Worm (Caenorhabditis elegans) whole organism, L4 larva: ENCODE results near the gene col-186.

Source experiments
- F37D6.2 ChIP-seq: sonication (generic microtip); optimal IDR thresholded peaks from 2 replicates; lab custom pipeline; 2016; ENCODE audit warnings: mild to moderate bottlenecking, missing genetic modification characterization, missing compliant biosample characterization
- F49E8.2 ChIP-seq: sonication (generic microtip); optimal IDR thresholded peaks from 2 replicates; lab custom pipeline; 2016; ENCODE audit warnings: missing compliant biosample characterization, mild to moderate bottlenecking, missing genetic modification characterization, borderline replicate concordance
- R02D3.7 ChIP-seq: fragments of 150-350 bp; sonication (generic microtip); optimal IDR thresholded peaks from 3 replicates; lab custom pipeline; 2014; ENCODE audit warnings: missing biosample characterization, missing genetic modification characterization
- T20F7.1 ChIP-seq: fragments of 200-800 bp; sonication (Bioruptor generic); optimal IDR thresholded peaks from 2 replicates; lab custom pipeline; 2018; ENCODE audit warnings: mild to moderate bottlenecking, missing genetic modification characterization, missing compliant biosample characterization
- T26A8.4 ChIP-seq: fragments of 200-800 bp; sonication (Bioruptor generic); IDR thresholded peaks from 2 replicates; pipeline ENCODE4 v1.3.6; 2022; ENCODE audit warnings: missing genetic modification characterization, missing compliant biosample characterization
- Y105C5A.15 ChIP-seq: fragments of 200-800 bp; sonication (Bioruptor generic); IDR thresholded peaks from 2 replicates; pipeline ENCODE4 v1.3.6; 2022; ENCODE audit warnings: missing genetic modification characterization, missing compliant biosample characterization
- Y48G9A.11 ChIP-seq: fragments of 200-800 bp; sonication (Bioruptor generic); IDR thresholded peaks from 2 replicates; pipeline ENCODE4 v1.3.6; 2022; ENCODE audit warnings: missing genetic modification reagents, missing genetic modification characterization, missing compliant biosample characterization
- Y5F2A.4 ChIP-seq: fragments of 200-800 bp; sonication (Bioruptor generic); optimal IDR thresholded peaks from 2 replicates; lab custom pipeline; 2018; ENCODE audit warnings: mild to moderate bottlenecking, missing genetic modification characterization, missing compliant biosample characterization
- Y75B8A.6 ChIP-seq: fragments of 200-800 bp; sonication (Bioruptor generic); IDR thresholded peaks from 2 replicates; pipeline ENCODE4 v1.3.6; 2022; ENCODE audit warnings: missing genetic modification reagents, missing genetic modification characterization, missing compliant biosample characterization
- ama-1 ChIP-seq: fragments of 150-350 bp; optimal IDR thresholded peaks from 2 replicates; lab custom pipeline; 2014; ENCODE audit warnings: inconsistent platforms, mixed read lengths
- ctbp-1 ChIP-seq: fragments of 200-800 bp; sonication (Bioruptor generic); IDR thresholded peaks from 2 replicates; pipeline ENCODE4 v1.3.6; 2022; ENCODE audit warnings: missing genetic modification reagents, missing genetic modification characterization, missing compliant biosample characterization
- dmd-8 ChIP-seq: fragments of 200-800 bp; sonication (Bioruptor generic); IDR thresholded peaks from 2 replicates; pipeline ENCODE4 v1.3.6; 2022; ENCODE audit warnings: missing genetic modification characterization, missing compliant biosample characterization
- dpl-1 ChIP-seq: fragments of 150-350 bp; optimal IDR thresholded peaks from 2 replicates; lab custom pipeline; 2014; ENCODE audit warnings: missing biosample characterization, missing genetic modification reagents, missing genetic modification characterization
- egl-43 ChIP-seq: fragments of 200-800 bp; sonication (Bioruptor generic); IDR thresholded peaks from 2 replicates; pipeline ENCODE4 v1.3.6; 2022; ENCODE audit warnings: missing genetic modification reagents, missing genetic modification characterization, missing compliant biosample characterization
- fos-1 ChIP-seq: fragments of 150-350 bp; optimal IDR thresholded peaks from 2 replicates; lab custom pipeline; 2014; ENCODE audit warnings: missing biosample characterization, missing genetic modification characterization
- hlh-30 ChIP-seq: sonication (generic microtip); optimal IDR thresholded peaks from 2 replicates; lab custom pipeline; 2017; ENCODE audit warnings: antibody characterized with exemption, mild to moderate bottlenecking, missing genetic modification characterization, missing compliant biosample characterization; ENCODE audit not compliant: insufficient read depth
- hmg-1.1 ChIP-seq: fragments of 200-800 bp; sonication (Bioruptor generic); IDR thresholded peaks from 2 replicates; pipeline ENCODE4 v1.3.6; 2022; ENCODE audit warnings: missing genetic modification reagents, missing genetic modification characterization, missing compliant biosample characterization
- jun-1 ChIP-seq: fragments of 150-350 bp; optimal IDR thresholded peaks from 2 replicates; lab custom pipeline; 2014; ENCODE audit warnings: missing biosample characterization, missing genetic modification reagents, missing genetic modification characterization
- lim-7 ChIP-seq: fragments of 200-800 bp; sonication (Bioruptor generic); IDR thresholded peaks from 2 replicates; pipeline ENCODE4 v1.3.6; 2022; ENCODE audit warnings: missing genetic modification characterization, missing compliant biosample characterization
- lin-1 ChIP-seq: fragments of 200-800 bp; sonication (Bioruptor generic); IDR thresholded peaks from 2 replicates; pipeline ENCODE4 v1.3.6; 2022; ENCODE audit warnings: missing genetic modification reagents, missing genetic modification characterization, missing compliant biosample characterization
- lsy-2 ChIP-seq, 2 experiments: fragments of 150-350 bp in 1 of 2; sonication (generic microtip) in 1 of 2; optimal IDR thresholded peaks; 2 replicates each; lab custom pipeline; 2014 to 2017; ENCODE audit warnings: missing biosample characterization in 2 of 2, missing genetic modification characterization in 2 of 2
- madf-9 ChIP-seq: fragments of 200-800 bp; sonication (Bioruptor generic); conservative IDR thresholded peaks from 2 replicates; pipeline ENCODE4 v1.3.6; 2022; ENCODE audit warnings: missing genetic modification reagents, missing genetic modification characterization, missing compliant biosample characterization
- mxl-3 ChIP-seq: fragments of 200-800 bp; sonication (Bioruptor generic); optimal IDR thresholded peaks from 2 replicates; lab custom pipeline; 2018; ENCODE audit warnings: mild to moderate bottlenecking, missing genetic modification characterization, missing compliant biosample characterization
- nhr-111 ChIP-seq: fragments of 200-800 bp; sonication (Bioruptor generic); optimal IDR thresholded peaks from 2 replicates; lab custom pipeline; 2018; ENCODE audit warnings: mild to moderate bottlenecking, missing genetic modification characterization, missing compliant biosample characterization
- nhr-6 ChIP-seq: fragments of 150-350 bp; optimal IDR thresholded peaks from 2 replicates; lab custom pipeline; 2014; ENCODE audit warnings: missing biosample characterization, missing genetic modification characterization
- php-3 ChIP-seq: fragments of 200-800 bp; sonication (Bioruptor generic); IDR thresholded peaks from 2 replicates; pipeline ENCODE4 v1.3.6; 2022; ENCODE audit warnings: missing genetic modification reagents, missing genetic modification characterization, missing compliant biosample characterization
- pqm-1 ChIP-seq: sonication (generic microtip); optimal IDR thresholded peaks from 2 replicates; lab custom pipeline; 2017; ENCODE audit warnings: missing biosample characterization, missing genetic modification characterization
- rbr-2 ChIP-seq: sonication (generic microtip); optimal IDR thresholded peaks from 2 replicates; lab custom pipeline; 2016; ENCODE audit warnings: missing genotype, missing genetic modification characterization, missing compliant biosample characterization
- set-16 ChIP-seq: fragments of 200-800 bp; sonication (Bioruptor generic); IDR thresholded peaks from 2 replicates; pipeline ENCODE4 v1.3.6; 2022; ENCODE audit warnings: missing genetic modification reagents, missing genetic modification characterization, missing compliant biosample characterization
- snpc-1.2 ChIP-seq: fragments of 200-800 bp; sonication (Bioruptor generic); IDR thresholded peaks from 2 replicates; pipeline ENCODE4 v1.3.6; 2022; ENCODE audit warnings: missing genetic modification reagents, missing genetic modification characterization, missing compliant biosample characterization
- tag-97 ChIP-seq: fragments of 200-800 bp; sonication (Bioruptor generic); IDR thresholded peaks from 2 replicates; pipeline ENCODE4 v1.3.6; 2022; ENCODE audit warnings: missing genetic modification characterization, missing compliant biosample characterization
- tra-1 ChIP-seq: fragments of 200-800 bp; sonication (Bioruptor generic); IDR thresholded peaks from 2 replicates; pipeline ENCODE4 v1.3.6; 2022; ENCODE audit warnings: missing genetic modification reagents, missing genetic modification characterization, missing compliant biosample characterization
- unc-130 ChIP-seq: sonication (generic microtip); optimal IDR thresholded peaks from 2 replicates; lab custom pipeline; 2016; ENCODE audit warnings: missing genetic modification reagents, missing genetic modification characterization, missing compliant biosample characterization
- unc-62 ChIP-seq, 3 experiments: fragments of 150-350 bp in 1 of 3; sonication (generic microtip); optimal IDR thresholded peaks in 2 of 3; peaks in 1 of 3; 1 replicate in 1 of 3; 2 replicates in 2 of 3; lab custom pipeline; 2014 to 2017; ENCODE audit warnings: missing biosample characterization in 3 of 3, missing genetic modification characterization in 3 of 3, missing genetic modification reagents in 3 of 3, missing genotype in 1 of 3
- vab-7 ChIP-seq: fragments of 200-800 bp; sonication (Bioruptor generic); IDR thresholded peaks from 2 replicates; pipeline ENCODE4 v1.3.6; 2022; ENCODE audit warnings: missing genetic modification reagents, missing genetic modification characterization, missing compliant biosample characterization
- zfp-2 ChIP-seq: sonication (generic microtip); optimal IDR thresholded peaks from 2 replicates; lab custom pipeline; 2016; ENCODE audit warnings: mild to moderate bottlenecking, missing genetic modification characterization, missing compliant biosample characterization
- zfp-3 ChIP-seq: fragments of 200-800 bp; sonication (Bioruptor generic); conservative IDR thresholded peaks from 2 replicates; pipeline ENCODE4 v1.3.6; 2022; ENCODE audit warnings: missing genetic modification reagents, missing genetic modification characterization, missing compliant biosample characterization
- zip-2 ChIP-seq: fragments of 150-350 bp; optimal IDR thresholded peaks from 2 replicates; lab custom pipeline; 2014; ENCODE audit warnings: missing biosample characterization, missing genetic modification characterization
- ztf-11 ChIP-seq: fragments of 150-350 bp; optimal IDR thresholded peaks from 2 replicates; lab custom pipeline; 2014; ENCODE audit warnings: missing biosample characterization, missing genetic modification characterization
- ztf-7 ChIP-seq: fragments of 150-350 bp; optimal IDR thresholded peaks from 2 replicates; lab custom pipeline; 2014; ENCODE audit warnings: missing biosample characterization, missing genetic modification characterization

Gene col-186

DNA sequence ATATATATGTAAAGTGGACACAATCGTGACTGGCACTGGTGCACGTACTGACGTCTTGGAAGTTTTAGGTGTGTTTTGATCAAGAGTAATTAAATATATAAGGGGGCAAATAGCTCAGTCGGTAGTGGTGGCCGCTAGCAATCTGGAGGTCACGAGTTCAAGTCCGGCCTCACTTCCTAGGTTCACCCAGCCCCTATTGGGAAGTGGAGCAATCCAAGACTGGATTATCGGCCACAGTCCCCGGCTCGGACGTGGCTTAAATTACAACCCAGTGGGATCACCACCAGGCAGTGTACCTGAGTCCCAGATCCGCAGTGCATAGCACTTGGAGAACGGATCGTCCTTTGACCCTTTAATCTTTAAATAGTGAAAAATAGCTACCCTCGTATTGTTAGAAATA is 45.9 kb downstream of the col-186 start:
- TF ChIP-seq unc-62 (GFP tag; optimal IDR thresholded peaks at IDR 0.05 in 1 of 2; lab: Kevin White, UChicago) (peak in 1 of 2 experiments; percentile 73), unc-62 (tag; optimal IDR thresholded peaks at IDR 0.05; lab: Kevin White, UChicago) (no peak), F49E8.2 (tag; lab: Kevin White, UChicago) (no peak)
- TF ChIP-seq, all 104 proteins: peak for 1

ce11 chrX:15997926-15998325 is 46.6 kb downstream of the col-186 start:
- no peak for TF ChIP-seq lim-7
- TF ChIP-seq set-16 (GFP tag; lab: Robert Waterston, UW): peak; percentile 13; the same call in 1 of the 2 replicates

DNA sequence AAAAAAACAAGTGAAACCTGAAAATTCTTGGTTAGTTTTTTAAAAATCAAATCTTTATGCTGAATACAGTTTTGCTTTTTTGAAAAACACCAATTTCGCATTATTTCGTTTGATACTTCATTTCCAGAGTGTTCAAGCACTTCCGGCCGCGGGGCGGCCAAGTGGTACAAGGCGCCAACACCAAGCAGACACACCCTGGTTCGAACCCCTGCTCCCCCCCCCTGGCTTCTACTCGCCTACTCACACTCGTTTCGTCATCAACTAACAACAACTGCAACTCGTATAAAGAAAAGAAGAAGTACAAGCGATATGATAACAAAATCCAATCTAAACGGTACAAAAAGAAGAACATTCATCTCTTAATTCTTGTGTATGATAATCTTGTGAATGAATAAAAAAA is 51.5 kb downstream of the col-186 start:
- no peak for TF ChIP-seq madf-9 (GFP tag; lab: Robert Waterston, UW)
- TF ChIP-seq snpc-1.2: peak; percentile 65
- no peak for TF ChIP-seq nhr-6 (tag; lab: Kevin White, UChicago)
- peak; percentile 43; the same call in 1 of the 2 replicates for TF ChIP-seq set-16 (GFP tag; lab: Robert Waterston, UW)
- TF ChIP-seq jun-1: no peak
- TF ChIP-seq tra-1 (GFP tag; lab: Robert Waterston, UW): no peak
- no peak for TF ChIP-seq ztf-7 (tag; lab: Kevin White, UChicago)
- TF ChIP-seq lin-1: no peak
- no peak for TF ChIP-seq unc-130 (GFP tag; lab: Kevin White, UChicago)
- no peak for TF ChIP-seq ama-1 (lab: Kevin White, UChicago)
- no peak for TF ChIP-seq R02D3.7 (tag; lab: Kevin White, UChicago)
- TF ChIP-seq nhr-111 (GFP tag; lab: Kevin White, UChicago): no peak
- no peak for TF ChIP-seq zip-2 (tag; lab: Kevin White, UChicago)
- no peak for TF ChIP-seq T26A8.4 (GFP tag; lab: Robert Waterston, UW)
- no peak for TF ChIP-seq fos-1 (tag; lab: Kevin White, UChicago)
- TF ChIP-seq pqm-1 (tag; lab: Kevin White, UChicago): no peak
- TF ChIP-seq mxl-3 (GFP tag; lab: Kevin White, UChicago): no peak
- TF ChIP-seq Y5F2A.4 (GFP tag; lab: Kevin White, UChicago): no peak
- TF ChIP-seq vab-7 (GFP tag; lab: Robert Waterston, UW): 0 out of 2 replicates have a peak, but pooled peaks have one; percentile 23
- no peak for TF ChIP-seq lsy-2 (tag; optimal IDR thresholded peaks at IDR 0.05; lab: Kevin White, UChicago)
- no peak for TF ChIP-seq F37D6.2 (tag; lab: Kevin White, UChicago)
- no peak for TF ChIP-seq zfp-2
- TF ChIP-seq egl-43 (GFP tag; lab: Robert Waterston, UW): peak; percentile 68; the same call in 1 of the 2 replicates
- no peak for TF ChIP-seq ctbp-1
- TF ChIP-seq Y105C5A.15 (GFP tag; lab: Robert Waterston, UW): no peak
- TF ChIP-seq ztf-11 (tag; lab: Kevin White, UChicago): no peak
- TF ChIP-seq rbr-2 (tag; lab: Kevin White, UChicago): no peak
- TF ChIP-seq lim-7: 0 out of 2 replicates have a peak, but pooled peaks have one; percentile 28
- no peak for TF ChIP-seq zfp-3
- TF ChIP-seq tag-97 (GFP tag; lab: Robert Waterston, UW): no peak
- no peak for TF ChIP-seq hlh-30 (tag; lab: Kevin White, UChicago)
- no peak for TF ChIP-seq hmg-1.1 (GFP tag; lab: Robert Waterston, UW)
- peak; percentile 28; the same call in 1 of the 2 replicates for TF ChIP-seq Y48G9A.11 (GFP tag; lab: Robert Waterston, UW)
- TF ChIP-seq T20F7.1 (GFP tag; lab: Kevin White, UChicago): no peak
- TF ChIP-seq php-3: peak; percentile 41; the same call in 1 of the 2 replicates
- TF ChIP-seq dpl-1 (GFP tag; lab: Kevin White, UChicago): no peak
- TF ChIP-seq Y75B8A.6 (GFP tag; lab: Robert Waterston, UW): no peak
- 0 out of 2 replicates have a peak, but pooled peaks have one; percentile 44 for TF ChIP-seq dmd-8 (GFP tag; lab: Robert Waterston, UW)
